Fruit fly (Drosophila melanogaster): Measurements from ENCODE around the gene neur.

DNA sequence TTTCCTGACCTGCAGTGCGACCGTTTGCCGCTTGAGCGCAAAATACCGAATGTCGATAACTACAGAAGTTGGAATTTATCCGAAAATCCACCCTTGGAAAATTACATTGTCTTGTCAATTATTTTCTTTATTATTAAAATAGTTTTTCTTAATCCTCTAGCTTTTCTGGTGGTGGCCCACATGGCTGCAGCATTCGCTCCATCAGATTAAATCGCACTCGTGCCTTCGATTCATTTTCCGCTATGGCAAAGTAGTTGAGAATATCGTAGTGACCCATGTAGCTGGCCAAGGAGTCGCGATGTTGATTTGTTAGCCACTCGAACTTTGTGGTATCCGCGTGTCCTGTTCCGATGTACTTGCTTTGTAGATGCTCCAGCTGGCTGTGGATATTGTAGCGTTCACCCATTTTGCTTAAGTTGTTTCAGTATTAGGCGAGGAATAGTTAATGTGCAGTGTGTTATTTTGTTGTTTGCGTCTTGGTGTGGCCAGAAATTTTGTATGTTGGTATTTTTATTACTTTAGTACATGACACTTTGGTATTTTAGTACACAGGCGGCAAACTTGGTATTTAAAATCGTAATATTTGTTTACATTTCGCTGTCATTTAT lies 24.3 kb downstream of the neur start, which contains the start of the genes Kcmf1, Sf3b5 and CG11986:
- TF ChIP-seq CG10669 (GFP tag; optimal IDR thresholded peaks at IDR 0.05) (no peak), acj6 (GFP tag; optimal IDR thresholded peaks at IDR 0.05) (no peak), fkh (GFP tag; optimal IDR thresholded peaks at IDR 0.05) (peak; percentile 61), ss (GFP tag; optimal IDR thresholded peaks at IDR 0.05) (no peak), Hr39 (GFP tag; optimal IDR thresholded peaks at IDR 0.05) (no peak), CG31627 (GFP tag; optimal IDR thresholded peaks at IDR 0.05) (no peak), fd59A (GFP tag; optimal IDR thresholded peaks at IDR 0.05) (no peak), CG1621 (tag; optimal IDR thresholded peaks at IDR 0.05) (no peak)
